Fruit fly (Drosophila melanogaster) whole organism, embryonic: ENCODE results near the gene SmydA-9.

Experiments used
- CG17568 ChIP-seq: fragments of 200-800 bp; sonication (Bioruptor generic); optimal IDR thresholded peaks from 2 replicates; lab custom pipeline; 2018; ENCODE audit warnings: missing biosample characterization, mild to moderate bottlenecking, missing genetic modification characterization, moderate library complexity
- CG2875 ChIP-seq: fragments of 200-800 bp; sonication (Bioruptor generic); optimal IDR thresholded peaks from 2 replicates; lab custom pipeline; 2017; ENCODE audit warnings: missing biosample characterization, mild to moderate bottlenecking, missing genetic modification characterization, missing genetic modification reagents
- CG6813 ChIP-seq: fragments of 200-800 bp; sonication (Bioruptor generic); optimal IDR thresholded peaks from 2 replicates; lab custom pipeline; 2017; ENCODE audit warnings: missing biosample characterization, missing genetic modification characterization, mild to moderate bottlenecking, moderate library complexity, missing genetic modification reagents

DNA sequence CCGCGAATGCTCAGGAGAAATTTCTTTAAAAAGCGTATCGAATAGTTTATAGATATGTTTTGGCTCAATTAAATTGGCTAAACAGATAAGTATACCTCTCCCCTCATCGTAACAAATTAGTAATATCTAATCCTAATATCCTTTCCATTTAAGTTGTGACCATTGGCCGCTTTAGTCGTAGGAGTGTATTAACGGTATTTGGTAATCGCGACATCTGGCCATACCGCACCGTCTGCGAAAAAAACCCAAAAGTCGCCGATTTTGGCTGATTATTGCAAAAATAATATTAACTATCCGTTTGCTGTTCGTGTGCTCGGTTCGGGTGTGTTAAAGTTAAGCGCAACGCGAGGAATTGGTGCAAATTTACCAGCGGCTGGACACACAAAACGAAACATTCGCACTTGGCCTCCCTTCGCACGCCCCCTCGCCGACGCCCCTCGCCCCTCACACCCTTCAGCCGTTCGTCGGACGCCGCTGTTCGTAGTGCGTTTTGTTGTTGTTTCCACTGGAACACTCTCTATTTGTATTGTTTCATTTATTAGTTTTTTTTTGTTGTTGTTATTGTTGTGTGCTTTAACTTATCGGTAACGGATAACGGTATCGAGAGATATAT is 36.6 kb upstream of the SmydA-9 start, which contains the start of the genes amx and Dsor1:
- no peak for TF ChIP-seq CG17568 (GFP tag; lab: Kevin White, UChicago)
- TF ChIP-seq CG6813 (GFP tag; lab: Kevin White, UChicago) = no peak
- TF ChIP-seq CG2875 (GFP tag; lab: Kevin White, UChicago) = no peak
